Worm (Caenorhabditis elegans) whole organism, L4/young adult: Measurements from ENCODE around the gene fbxa-141.

Source experiments
- dao-5 ChIP-seq: sonication (generic microtip); optimal IDR thresholded peaks from 2 replicates; lab custom pipeline; 2016; ENCODE audit warnings: missing genotype, missing genetic modification characterization, moderate library complexity, missing compliant biosample characterization
- him-1 ChIP-seq: sonication (generic microtip); optimal IDR thresholded peaks from 2 replicates; lab custom pipeline; 2016; ENCODE audit warnings: missing genotype, missing genetic modification reagents, missing genetic modification characterization, missing compliant biosample characterization

ce11 chrX:14557352-14557935 lies 44.7 kb upstream of the fbxa-141 start:
- TF ChIP-seq him-1 (tag; lab: Kevin White, UChicago) (no peak), dao-5 (tag; lab: Kevin White, UChicago) (no peak)
